Worm (Caenorhabditis elegans) whole organism, L4 larva: ENCODE measurements around the gene H03A11.13.

Source experiments
- D1046.2 ChIP-seq: fragments of 200-800 bp; sonication (Bioruptor generic); IDR thresholded peaks from 2 replicates; pipeline ENCODE4 v1.3.6; 2022; ENCODE audit warnings: missing genetic modification characterization, missing compliant biosample characterization
- F49E8.2 ChIP-seq: sonication (generic microtip); optimal IDR thresholded peaks from 2 replicates; lab custom pipeline; 2016; ENCODE audit warnings: missing compliant biosample characterization, mild to moderate bottlenecking, missing genetic modification characterization, borderline replicate concordance
- T20F7.1 ChIP-seq: fragments of 200-800 bp; sonication (Bioruptor generic); optimal IDR thresholded peaks from 2 replicates; lab custom pipeline; 2018; ENCODE audit warnings: mild to moderate bottlenecking, missing genetic modification characterization, missing compliant biosample characterization
- T26A8.4 ChIP-seq: fragments of 200-800 bp; sonication (Bioruptor generic); IDR thresholded peaks from 2 replicates; pipeline ENCODE4 v1.3.6; 2022; ENCODE audit warnings: missing genetic modification characterization, missing compliant biosample characterization
- Y105C5A.15 ChIP-seq: fragments of 200-800 bp; sonication (Bioruptor generic); IDR thresholded peaks from 2 replicates; pipeline ENCODE4 v1.3.6; 2022; ENCODE audit warnings: missing genetic modification characterization, missing compliant biosample characterization
- Y48G9A.11 ChIP-seq: fragments of 200-800 bp; sonication (Bioruptor generic); IDR thresholded peaks from 2 replicates; pipeline ENCODE4 v1.3.6; 2022; ENCODE audit warnings: missing genetic modification reagents, missing genetic modification characterization, missing compliant biosample characterization
- Y75B8A.6 ChIP-seq: fragments of 200-800 bp; sonication (Bioruptor generic); IDR thresholded peaks from 2 replicates; pipeline ENCODE4 v1.3.6; 2022; ENCODE audit warnings: missing genetic modification reagents, missing genetic modification characterization, missing compliant biosample characterization
- ZK337.2 ChIP-seq: fragments of 200-800 bp; sonication (Bioruptor generic); IDR thresholded peaks from 2 replicates; pipeline ENCODE4 v1.3.6; 2022; ENCODE audit warnings: missing genetic modification reagents, missing genetic modification characterization, missing compliant biosample characterization
- aha-1 ChIP-seq: fragments of 150-350 bp; peaks from one replicate; lab custom pipeline; 2014; ENCODE audit warnings: missing biosample characterization, missing genetic modification characterization
- arid-1 ChIP-seq: fragments of 200-800 bp; sonication (Bioruptor generic); conservative IDR thresholded peaks from 2 replicates; pipeline ENCODE4 v1.3.6; 2022; ENCODE audit warnings: missing genetic modification reagents, missing genetic modification characterization, missing compliant biosample characterization
- ceh-32 ChIP-seq: sonication (generic microtip); optimal IDR thresholded peaks from 2 replicates; lab custom pipeline; 2016; ENCODE audit warnings: mild to moderate bottlenecking, missing genetic modification characterization, missing compliant biosample characterization; ENCODE audit not compliant: poor library complexity
- ceh-62 ChIP-seq: sonication (generic microtip); optimal IDR thresholded peaks from 2 replicates; lab custom pipeline; 2017; ENCODE audit warnings: missing biosample characterization, missing genetic modification characterization
- daf-12 ChIP-seq: fragments of 150-350 bp; optimal IDR thresholded peaks from 2 replicates; lab custom pipeline; 2014; ENCODE audit warnings: missing biosample characterization, missing genetic modification reagents, missing genetic modification characterization
- daf-16 ChIP-seq, 3 experiments: sonication (generic microtip); optimal IDR thresholded peaks; 2 replicates each; lab custom pipeline; 2016 to 2017; ENCODE audit warnings: missing genetic modification characterization in 3 of 3, missing genetic modification reagents in 3 of 3, mild to moderate bottlenecking in 2 of 3, missing compliant biosample characterization in 2 of 3, missing biosample characterization in 1 of 3, moderate library complexity in 1 of 3
- daf-19 ChIP-seq: fragments of 200-800 bp; sonication (Bioruptor generic); conservative IDR thresholded peaks from 2 replicates; pipeline ENCODE4 v1.3.6; 2022; ENCODE audit warnings: missing genetic modification characterization, missing compliant biosample characterization
- daf-8 ChIP-seq: fragments of 200-800 bp; sonication (Bioruptor generic); IDR thresholded peaks from 2 replicates; pipeline ENCODE4 v1.3.6; 2022; ENCODE audit warnings: missing genetic modification characterization, missing compliant biosample characterization
- dmd-9 ChIP-seq: fragments of 200-800 bp; sonication (Bioruptor generic); IDR thresholded peaks from 2 replicates; pipeline ENCODE4 v1.3.6; 2022; ENCODE audit warnings: missing genetic modification reagents, missing genetic modification characterization, missing compliant biosample characterization
- egl-43 ChIP-seq: fragments of 200-800 bp; sonication (Bioruptor generic); IDR thresholded peaks from 2 replicates; pipeline ENCODE4 v1.3.6; 2022; ENCODE audit warnings: missing genetic modification reagents, missing genetic modification characterization, missing compliant biosample characterization
- hif-1 ChIP-seq, 2 experiments: sonication (generic microtip); optimal IDR thresholded peaks; 2 replicates each; lab custom pipeline; 2016 to 2017; ENCODE audit warnings: missing compliant biosample characterization in 2 of 2, missing genetic modification characterization in 2 of 2, missing genetic modification reagents in 2 of 2, missing genotype in 2 of 2, mild to moderate bottlenecking in 1 of 2
- hlh-11 ChIP-seq: fragments of 200-800 bp; sonication (Bioruptor generic); optimal IDR thresholded peaks from 2 replicates; lab custom pipeline; 2018; ENCODE audit warnings: mild to moderate bottlenecking, missing genetic modification characterization, missing compliant biosample characterization
- hmg-1.1 ChIP-seq: fragments of 200-800 bp; sonication (Bioruptor generic); IDR thresholded peaks from 2 replicates; pipeline ENCODE4 v1.3.6; 2022; ENCODE audit warnings: missing genetic modification reagents, missing genetic modification characterization, missing compliant biosample characterization
- jun-1 ChIP-seq: fragments of 150-350 bp; optimal IDR thresholded peaks from 2 replicates; lab custom pipeline; 2014; ENCODE audit warnings: missing biosample characterization, missing genetic modification reagents, missing genetic modification characterization
- lin-13 ChIP-seq: fragments of 150-350 bp; optimal IDR thresholded peaks from 2 replicates; lab custom pipeline; 2014; ENCODE audit warnings: missing biosample characterization, missing genetic modification reagents, missing genetic modification characterization
- lin-38 ChIP-seq: fragments of 200-800 bp; sonication (Bioruptor generic); IDR thresholded peaks from 2 replicates; pipeline ENCODE4 v1.3.6; 2022; ENCODE audit warnings: missing genetic modification reagents, missing genetic modification characterization, missing compliant biosample characterization
- madf-9 ChIP-seq: fragments of 200-800 bp; sonication (Bioruptor generic); conservative IDR thresholded peaks from 2 replicates; pipeline ENCODE4 v1.3.6; 2022; ENCODE audit warnings: missing genetic modification reagents, missing genetic modification characterization, missing compliant biosample characterization
- mdl-1 ChIP-seq, 2 experiments: fragments of 150-350 bp in 1 of 2; sonication (generic microtip) in 1 of 2; optimal IDR thresholded peaks; 2 replicates each; lab custom pipeline; 2014 to 2017; ENCODE audit warnings: missing biosample characterization in 2 of 2, missing genetic modification characterization in 2 of 2
- mep-1 ChIP-seq: fragments of 150-350 bp; sonication (generic microtip); optimal IDR thresholded peaks from 3 replicates; lab custom pipeline; 2014; ENCODE audit warnings: missing biosample characterization, missing genetic modification characterization
- mes-2 ChIP-seq: sonication (generic microtip); optimal IDR thresholded peaks from 2 replicates; lab custom pipeline; 2016; ENCODE audit warnings: missing genotype, mild to moderate bottlenecking, missing genetic modification characterization, missing compliant biosample characterization; ENCODE audit not compliant: poor library complexity, severe bottlenecking
- mxl-2 ChIP-seq: fragments of 200-800 bp; sonication (Bioruptor generic); conservative IDR thresholded peaks from 2 replicates; pipeline ENCODE4 v1.3.6; 2022; ENCODE audit warnings: missing genetic modification reagents, missing genetic modification characterization, missing compliant biosample characterization
- nhr-10 ChIP-seq: fragments of 150-350 bp; optimal IDR thresholded peaks from 2 replicates; lab custom pipeline; 2014; ENCODE audit warnings: missing biosample characterization, missing genetic modification characterization
- nhr-11 ChIP-seq: fragments of 150-350 bp; optimal IDR thresholded peaks from 2 replicates; lab custom pipeline; 2014; ENCODE audit warnings: missing biosample characterization, missing genetic modification characterization
- nhr-237 ChIP-seq: sonication (generic microtip); optimal IDR thresholded peaks from 2 replicates; lab custom pipeline; 2017; ENCODE audit warnings: missing biosample characterization, missing genetic modification characterization
- nhr-42 ChIP-seq: fragments of 200-800 bp; sonication (Bioruptor generic); IDR thresholded peaks from 2 replicates; pipeline ENCODE4 v1.3.6; 2022; ENCODE audit warnings: missing genetic modification characterization, missing compliant biosample characterization
- nhr-48 ChIP-seq: sonication (generic microtip); optimal IDR thresholded peaks from 2 replicates; lab custom pipeline; 2016; ENCODE audit warnings: mild to moderate bottlenecking, missing genetic modification characterization, missing compliant biosample characterization
- nhr-76 ChIP-seq: fragments of 150-350 bp; optimal IDR thresholded peaks from 2 replicates; lab custom pipeline; 2014; ENCODE audit warnings: missing biosample characterization, missing genetic modification characterization
- pha-4 ChIP-seq, 2 experiments: fragments of 150-350 bp in 1 of 2; fragments of 200-800 bp in 1 of 2; sonication (Bioruptor generic) in 1 of 2; IDR thresholded peaks in 1 of 2; optimal IDR thresholded peaks in 1 of 2; 2 replicates each; pipeline versions ENCODE4 v1.3.6 to Lab custom; 2014 to 2022; ENCODE audit warnings: missing genetic modification characterization in 2 of 2, missing genetic modification reagents in 2 of 2, missing biosample characterization in 1 of 2, missing compliant biosample characterization in 1 of 2
- saeg-2 ChIP-seq: fragments of 200-800 bp; sonication (Bioruptor generic); IDR thresholded peaks from 2 replicates; pipeline ENCODE4 v1.3.6; 2022; ENCODE audit warnings: missing genetic modification reagents, missing genetic modification characterization, missing compliant biosample characterization
- set-16 ChIP-seq: fragments of 200-800 bp; sonication (Bioruptor generic); IDR thresholded peaks from 2 replicates; pipeline ENCODE4 v1.3.6; 2022; ENCODE audit warnings: missing genetic modification reagents, missing genetic modification characterization, missing compliant biosample characterization
- spr-3 ChIP-seq: fragments of 200-800 bp; sonication (Bioruptor generic); optimal IDR thresholded peaks from 2 replicates; lab custom pipeline; 2018; ENCODE audit warnings: mild to moderate bottlenecking, missing genetic modification characterization, missing compliant biosample characterization
- tra-1 ChIP-seq: fragments of 200-800 bp; sonication (Bioruptor generic); IDR thresholded peaks from 2 replicates; pipeline ENCODE4 v1.3.6; 2022; ENCODE audit warnings: missing genetic modification reagents, missing genetic modification characterization, missing compliant biosample characterization
- unc-130 ChIP-seq: sonication (generic microtip); optimal IDR thresholded peaks from 2 replicates; lab custom pipeline; 2016; ENCODE audit warnings: missing genetic modification reagents, missing genetic modification characterization, missing compliant biosample characterization
- unc-62 ChIP-seq, 3 experiments: fragments of 150-350 bp in 1 of 3; sonication (generic microtip); optimal IDR thresholded peaks in 2 of 3; peaks in 1 of 3; 1 replicate in 1 of 3; 2 replicates in 2 of 3; lab custom pipeline; 2014 to 2017; ENCODE audit warnings: missing biosample characterization in 3 of 3, missing genetic modification characterization in 3 of 3, missing genetic modification reagents in 3 of 3, missing genotype in 1 of 3
- vab-7 ChIP-seq: fragments of 200-800 bp; sonication (Bioruptor generic); IDR thresholded peaks from 2 replicates; pipeline ENCODE4 v1.3.6; 2022; ENCODE audit warnings: missing genetic modification reagents, missing genetic modification characterization, missing compliant biosample characterization
- ztf-7 ChIP-seq: fragments of 150-350 bp; optimal IDR thresholded peaks from 2 replicates; lab custom pipeline; 2014; ENCODE audit warnings: missing biosample characterization, missing genetic modification characterization

Gene H03A11.13

ce11 chrX:15221865-15222551, 9.0 kb upstream of the H03A11.13 start (continued):
- TF ChIP-seq daf-12 (tag; lab: Kevin White, UChicago), result no peak
- TF ChIP-seq spr-3 (GFP tag; lab: Kevin White, UChicago), result no peak
- peak; percentile 59 for TF ChIP-seq hlh-11 (tag; lab: Kevin White, UChicago)
- TF ChIP-seq mes-2 (tag; lab: Kevin White, UChicago), result peak; percentile 26
- no peak for TF ChIP-seq egl-43
- TF ChIP-seq mxl-2 (GFP tag; lab: Robert Waterston, UW), result no peak
- no peak for TF ChIP-seq F49E8.2 (tag; lab: Kevin White, UChicago)
- no peak for TF ChIP-seq nhr-76 (tag; lab: Kevin White, UChicago)
- TF ChIP-seq lin-38 (GFP tag; lab: Robert Waterston, UW), result no peak
- no peak for TF ChIP-seq ZK337.2 (GFP tag; lab: Robert Waterston, UW)
- no peak for TF ChIP-seq Y75B8A.6 (GFP tag; lab: Robert Waterston, UW)
- TF ChIP-seq Y48G9A.11 (GFP tag; lab: Robert Waterston, UW), result no peak
- TF ChIP-seq unc-130 (GFP tag; lab: Kevin White, UChicago), result no peak
- no peak for TF ChIP-seq daf-8 (GFP tag; lab: Robert Waterston, UW)
- no peak for TF ChIP-seq madf-9 (GFP tag; lab: Robert Waterston, UW)

- 0 out of 2 replicates have a peak, but pooled peaks have one; percentile 25 for TF ChIP-seq vab-7 (GFP tag; lab: Robert Waterston, UW)
- TF ChIP-seq set-16 (GFP tag; lab: Robert Waterston, UW), result peak; percentile 80
- TF ChIP-seq nhr-48, result no peak
- TF ChIP-seq ceh-62 (tag; lab: Kevin White, UChicago), result no peak
- peak; percentile 61 for TF ChIP-seq aha-1 (tag; lab: Kevin White, UChicago)
Measured at ce11 chrX:15221107-15221506, 8.1 kb upstream of the H03A11.13 start.

ce11 chrX:15215272-15215671, 2.2 kb upstream of the H03A11.13 start:
- TF ChIP-seq T20F7.1 (GFP tag; lab: Kevin White, UChicago) (no peak), aha-1 (tag; lab: Kevin White, UChicago) (peak; percentile 92), unc-62 (GFP tag; optimal IDR thresholded peaks at IDR 0.05 in 1 of 2; lab: Kevin White, UChicago) (peak in 1 of 2 experiments; percentile 60), unc-62 (tag; optimal IDR thresholded peaks at IDR 0.05; lab: Kevin White, UChicago) (no peak), hif-1 (tag; optimal IDR thresholded peaks at IDR 0.05; lab: Kevin White, UChicago) (no peak), nhr-42 (GFP tag; lab: Robert Waterston, UW) (no peak), jun-1 (no peak), arid-1 (no peak), nhr-11 (no peak), pha-4 (GFP tag; IDR thresholded peaks at IDR 0.05; lab: Robert Waterston, UW) (no peak), pha-4 (tag; optimal IDR thresholded peaks at IDR 0.05; lab: Kevin White, UChicago) (no peak)

- TF ChIP-seq ztf-7 (tag; lab: Kevin White, UChicago), result peak; percentile 39
- peak in 1 of 2 experiments; percentile 62 for TF ChIP-seq mdl-1 (tag; optimal IDR thresholded peaks at IDR 0.05; lab: Kevin White, UChicago)
- TF ChIP-seq dmd-9, result peak; percentile 89
- peak; percentile 94 for TF ChIP-seq T26A8.4 (GFP tag; lab: Robert Waterston, UW)
- TF ChIP-seq lin-13 (GFP tag; lab: Kevin White, UChicago), result peak; percentile 76
- peak; percentile 75 for TF ChIP-seq F49E8.2 (tag; lab: Kevin White, UChicago)
- peak; percentile 76 for TF ChIP-seq mep-1 (tag; lab: Kevin White, UChicago)
- TF ChIP-seq tra-1 (GFP tag; lab: Robert Waterston, UW), result peak; percentile 93
- no peak for TF ChIP-seq nhr-237
- no peak for TF ChIP-seq nhr-10 (tag; lab: Kevin White, UChicago)
- peak; percentile 92 for TF ChIP-seq hmg-1.1
- TF ChIP-seq ceh-32 (tag; lab: Kevin White, UChicago), result no peak
- TF ChIP-seq saeg-2 (GFP tag; lab: Robert Waterston, UW), result 0 out of 2 replicates have a peak, but pooled peaks have one; percentile 58
- peak; percentile 69 for TF ChIP-seq Y105C5A.15 (GFP tag; lab: Robert Waterston, UW)
- TF ChIP-seq D1046.2, result peak; percentile 90
- peak; percentile 98 for TF ChIP-seq egl-43
- peak; percentile 92 for TF ChIP-seq daf-19 (GFP tag; lab: Robert Waterston, UW)
- TF ChIP-seq daf-16 (GFP tag; optimal IDR thresholded peaks at IDR 0.05; lab: Kevin White, UChicago), result peak; percentile 82 to 83
- TF ChIP-seq daf-16 (tag; optimal IDR thresholded peaks at IDR 0.05; lab: Kevin White, UChicago), result peak; percentile 81
Measured at ce11 chrX:15200720-15201119, 12.3 kb downstream of the H03A11.13 start.
